Worm (Caenorhabditis elegans) whole organism, mixed stage, embryonic: ENCODE data around the gene nspc-9.
A peak's percentile ranks its signal among the peaks of the same experiment; 100 is the strongest.

ENCODE experiments used
- bed-3 ChIP-seq: fragments of 200-800 bp; sonication (Bioruptor generic); optimal IDR thresholded peaks from 3 replicates; lab custom pipeline; 2018; ENCODE audit warnings: mild to moderate bottlenecking, missing genetic modification characterization, moderate library complexity, missing compliant biosample characterization
- blmp-1 ChIP-seq: fragments of 150-350 bp; optimal IDR thresholded peaks from 2 replicates; lab custom pipeline; 2014; ENCODE audit warnings: missing biosample characterization, missing genetic modification characterization
- ceh-39 ChIP-seq: fragments of 150-350 bp; optimal IDR thresholded peaks from 2 replicates; lab custom pipeline; 2014; ENCODE audit warnings: missing biosample characterization, missing genetic modification characterization
- ceh-43 ChIP-seq: fragments of 200-800 bp; sonication (Bioruptor generic); optimal IDR thresholded peaks from 2 replicates; lab custom pipeline; 2018; ENCODE audit warnings: mild to moderate bottlenecking, missing genetic modification characterization, moderate library complexity, missing compliant biosample characterization
- ceh-83 ChIP-seq: fragments of 200-800 bp; sonication (Bioruptor generic); optimal IDR thresholded peaks from 2 replicates; lab custom pipeline; 2018; ENCODE audit warnings: mild to moderate bottlenecking, missing genetic modification characterization, missing compliant biosample characterization
- ces-1 ChIP-seq: fragments of 150-350 bp; optimal IDR thresholded peaks from 2 replicates; lab custom pipeline; 2014; ENCODE audit warnings: missing biosample characterization, missing genetic modification reagents, missing genetic modification characterization
- cnd-1 ChIP-seq: fragments of 200-800 bp; sonication (Bioruptor generic); optimal IDR thresholded peaks from 2 replicates; lab custom pipeline; 2018; ENCODE audit warnings: mild to moderate bottlenecking, missing genetic modification characterization, missing compliant biosample characterization
- drap-1 ChIP-seq: fragments of 200-800 bp; sonication (Bioruptor generic); optimal IDR thresholded peaks from 3 replicates; lab custom pipeline; 2018; ENCODE audit warnings: mild to moderate bottlenecking, missing genetic modification characterization, missing compliant biosample characterization
- elt-1 ChIP-seq: sonication (generic microtip); optimal IDR thresholded peaks from 2 replicates; lab custom pipeline; 2017; ENCODE audit warnings: missing genetic modification characterization, mild to moderate bottlenecking, missing compliant biosample characterization, antibody characterized with exemption, moderate library complexity, borderline replicate concordance; ENCODE audit not compliant: insufficient read depth
- elt-3 ChIP-seq: fragments of 150-350 bp; optimal IDR thresholded peaks from 2 replicates; lab custom pipeline; 2014; ENCODE audit warnings: missing biosample characterization, missing genetic modification characterization
- flh-1 ChIP-seq: fragments of 200-800 bp; sonication (Bioruptor generic); optimal IDR thresholded peaks from 2 replicates; lab custom pipeline; 2018; ENCODE audit warnings: mild to moderate bottlenecking, missing genetic modification characterization, moderate library complexity, missing compliant biosample characterization
- ham-2 ChIP-seq: fragments of 200-800 bp; sonication (Bioruptor generic); optimal IDR thresholded peaks from 2 replicates; lab custom pipeline; 2018; ENCODE audit warnings: mild to moderate bottlenecking, missing genetic modification characterization, missing compliant biosample characterization
- hlh-1 ChIP-seq: fragments of 150-350 bp; optimal IDR thresholded peaks from 2 replicates; lab custom pipeline; 2014; ENCODE audit warnings: missing biosample characterization, missing genetic modification reagents, missing genetic modification characterization
- lin-13 ChIP-seq: fragments of 150-350 bp; optimal IDR thresholded peaks from 2 replicates; lab custom pipeline; 2014; ENCODE audit warnings: missing biosample characterization, missing genetic modification characterization
- lin-32 ChIP-seq: fragments of 200-800 bp; sonication (Bioruptor generic); optimal IDR thresholded peaks from 2 replicates; lab custom pipeline; 2018; ENCODE audit warnings: mild to moderate bottlenecking, missing genetic modification characterization, missing compliant biosample characterization
- lsy-2 ChIP-seq: fragments of 150-350 bp; optimal IDR thresholded peaks from 2 replicates; lab custom pipeline; 2014; ENCODE audit warnings: missing biosample characterization, missing genetic modification characterization
- mab-5 ChIP-seq: fragments of 150-350 bp; optimal IDR thresholded peaks from 2 replicates; lab custom pipeline; 2014; ENCODE audit warnings: missing biosample characterization, missing genetic modification characterization
- mep-1 ChIP-seq: fragments of 150-350 bp; optimal IDR thresholded peaks from 2 replicates; lab custom pipeline; 2017; ENCODE audit warnings: missing biosample characterization, missing genetic modification reagents, missing genetic modification characterization, inconsistent platforms
- mls-2 ChIP-seq: sonication (generic microtip); optimal IDR thresholded peaks from 2 replicates; lab custom pipeline; 2016; ENCODE audit warnings: mild to moderate bottlenecking, missing genetic modification characterization, moderate library complexity, missing compliant biosample characterization
- nhr-2 ChIP-seq: fragments of 150-350 bp; optimal IDR thresholded peaks from 2 replicates; lab custom pipeline; 2014; ENCODE audit warnings: missing biosample characterization, missing genetic modification characterization
- nhr-237 ChIP-seq: fragments of 150-350 bp; optimal IDR thresholded peaks from 2 replicates; lab custom pipeline; 2014; ENCODE audit warnings: missing biosample characterization, missing genetic modification characterization
- nhr-28 ChIP-seq: fragments of 150-350 bp; optimal IDR thresholded peaks from 2 replicates; lab custom pipeline; 2014; ENCODE audit warnings: missing biosample characterization, missing genetic modification characterization
- nhr-76 ChIP-seq: sonication (generic microtip); optimal IDR thresholded peaks from 2 replicates; lab custom pipeline; 2017; ENCODE audit warnings: missing biosample characterization, missing genetic modification characterization
- pha-4 ChIP-seq: fragments of 150-350 bp; optimal IDR thresholded peaks from 2 replicates; lab custom pipeline; 2018; ENCODE audit warnings: missing biosample characterization, missing genetic modification reagents, missing genetic modification characterization
- sem-2 ChIP-seq: fragments of 200-800 bp; sonication (Bioruptor generic); optimal IDR thresholded peaks from 2 replicates; lab custom pipeline; 2018; ENCODE audit warnings: mild to moderate bottlenecking, missing genetic modification characterization, missing compliant biosample characterization
- sptf-1 ChIP-seq: sonication (generic microtip); optimal IDR thresholded peaks from 2 replicates; lab custom pipeline; 2017; ENCODE audit warnings: mild to moderate bottlenecking, missing genetic modification characterization, moderate library complexity, missing compliant biosample characterization
- tbx-8 ChIP-seq: fragments of 200-800 bp; sonication (Bioruptor generic); optimal IDR thresholded peaks from 2 replicates; lab custom pipeline; 2018; ENCODE audit warnings: mild to moderate bottlenecking, missing genetic modification characterization, moderate library complexity, missing compliant biosample characterization
- unc-120 ChIP-seq: sonication (generic microtip); optimal IDR thresholded peaks from 2 replicates; lab custom pipeline; 2017; ENCODE audit warnings: missing genetic modification characterization, missing compliant biosample characterization; ENCODE audit not compliant: poor library complexity, severe bottlenecking
- unc-39 ChIP-seq: fragments of 150-350 bp; optimal IDR thresholded peaks from 2 replicates; lab custom pipeline; 2014; ENCODE audit warnings: missing biosample characterization, missing genetic modification characterization
- unc-62 ChIP-seq: fragments of 150-350 bp; optimal IDR thresholded peaks from 2 replicates; lab custom pipeline; 2014; ENCODE audit warnings: missing biosample characterization, missing genetic modification reagents, missing genetic modification characterization
- zip-8 ChIP-seq: fragments of 150-350 bp; optimal IDR thresholded peaks from 2 replicates; lab custom pipeline; 2014; ENCODE audit warnings: missing biosample characterization, missing genetic modification characterization
- ztf-11 ChIP-seq: fragments of 150-350 bp; optimal IDR thresholded peaks from 2 replicates; lab custom pipeline; 2014; ENCODE audit warnings: missing biosample characterization, missing genetic modification characterization

Gene nspc-9

ce11 chrX:12362951-12363486, 19.8 kb upstream of the nspc-9 start:
- TF ChIP-seq nhr-28 (tag; lab: Kevin White, UChicago) (peak; percentile 21), unc-62 (GFP tag; lab: Kevin White, UChicago) (peak; percentile 61), lin-13 (tag; lab: Kevin White, UChicago) (no peak), sem-2 (GFP tag; lab: Kevin White, UChicago) (no peak), unc-120 (tag; lab: Kevin White, UChicago) (peak; percentile 7), ztf-11 (tag; lab: Kevin White, UChicago) (no peak), hlh-1 (tag; lab: Kevin White, UChicago) (peak; percentile 8), mep-1 (tag; lab: Kevin White, UChicago) (peak; percentile 49), ceh-39 (tag; lab: Kevin White, UChicago) (peak; percentile 36), mab-5 (peak; percentile 70), nhr-2 (tag; lab: Kevin White, UChicago) (peak; percentile 30), lsy-2 (peak; percentile 81), ceh-43 (GFP tag; lab: Kevin White, UChicago) (no peak), pha-4 (peak; percentile 56), ces-1 (peak; percentile 62), nhr-76 (no peak), elt-3 (peak; percentile 67), nhr-237 (peak; percentile 99), drap-1 (GFP tag; lab: Kevin White, UChicago) (peak; percentile 63)
- TF ChIP-seq, all 35 proteins: peak for 14

DNA sequence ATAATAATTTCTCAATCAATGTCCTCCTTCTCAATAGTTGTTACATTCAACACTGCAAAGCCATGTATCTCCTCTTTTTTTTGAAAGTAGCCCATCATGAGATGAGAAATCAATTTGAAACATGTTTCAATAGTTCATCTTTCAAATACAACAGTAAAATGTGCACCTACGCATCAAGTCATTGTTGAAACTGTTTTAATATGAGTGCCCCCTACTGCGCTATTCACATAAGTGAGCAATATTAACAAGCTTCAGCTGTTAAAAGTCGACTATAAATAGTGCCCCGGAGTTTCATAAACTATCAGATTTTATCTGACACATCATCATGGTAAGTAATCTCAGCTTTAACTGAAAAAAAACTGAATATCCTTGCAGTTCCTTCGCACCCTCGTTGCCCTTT, 17.3 kb upstream of the nspc-9 start, which contains the start of the genes nspc-15 and F19H6.6:
TSS of gene nspc-15 (plus strand) at position 301 of the 400 bp plus-strand sequence.
TSS of gene F19H6.6 (plus strand) at position 384 of the 400 bp plus-strand sequence.
- no peak for TF ChIP-seq pha-4
- TF ChIP-seq unc-39, result no peak
- TF ChIP-seq lin-13 (tag; lab: Kevin White, UChicago), result no peak
- TF ChIP-seq elt-3, result no peak
- no peak for TF ChIP-seq zip-8 (tag; lab: Kevin White, UChicago)
- no peak for TF ChIP-seq lin-32 (GFP tag; lab: Kevin White, UChicago)
- TF ChIP-seq unc-120 (tag; lab: Kevin White, UChicago), result no peak
- TF ChIP-seq ceh-83, result no peak
- no peak for TF ChIP-seq hlh-1 (tag; lab: Kevin White, UChicago)
- TF ChIP-seq elt-1 (tag; lab: Kevin White, UChicago), result no peak
- no peak for TF ChIP-seq ztf-11 (tag; lab: Kevin White, UChicago)
- TF ChIP-seq cnd-1 (tag; lab: Kevin White, UChicago), result no peak
- TF ChIP-seq, all 35 proteins: peak for 0

DNA sequence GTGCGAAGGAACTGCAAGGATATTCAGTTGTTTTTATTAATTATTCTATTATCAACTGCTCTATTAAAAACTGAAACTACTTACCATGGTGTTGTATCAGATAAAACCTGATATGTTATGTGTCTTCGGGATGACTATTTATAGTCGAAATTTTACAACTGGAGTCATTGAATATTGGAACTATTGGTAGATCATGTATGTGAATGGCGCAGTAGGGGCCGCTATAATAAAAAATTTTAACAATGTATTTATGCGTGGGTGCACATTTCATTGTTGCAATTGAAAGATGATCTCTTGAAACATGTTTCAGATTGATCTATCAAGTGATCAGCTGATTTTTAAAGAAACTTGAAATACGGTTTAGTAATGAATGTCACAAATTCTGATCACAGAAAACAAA, 15.8 kb upstream of the nspc-9 start, which contains the start of gene nspc-14:
TSS of gene nspc-14 (minus strand) at position 101 of the 400 bp plus-strand sequence.
- TF ChIP-seq hlh-1 (tag; lab: Kevin White, UChicago), result no peak
- TF ChIP-seq mls-2 (tag; lab: Kevin White, UChicago), result no peak
- TF ChIP-seq sptf-1 (tag; lab: Kevin White, UChicago), result no peak
- no peak for TF ChIP-seq lin-13 (tag; lab: Kevin White, UChicago)
- TF ChIP-seq bed-3 (GFP tag; lab: Kevin White, UChicago), result no peak
- TF ChIP-seq ztf-11 (tag; lab: Kevin White, UChicago), result no peak
- no peak for TF ChIP-seq ceh-39 (tag; lab: Kevin White, UChicago)

DNA sequence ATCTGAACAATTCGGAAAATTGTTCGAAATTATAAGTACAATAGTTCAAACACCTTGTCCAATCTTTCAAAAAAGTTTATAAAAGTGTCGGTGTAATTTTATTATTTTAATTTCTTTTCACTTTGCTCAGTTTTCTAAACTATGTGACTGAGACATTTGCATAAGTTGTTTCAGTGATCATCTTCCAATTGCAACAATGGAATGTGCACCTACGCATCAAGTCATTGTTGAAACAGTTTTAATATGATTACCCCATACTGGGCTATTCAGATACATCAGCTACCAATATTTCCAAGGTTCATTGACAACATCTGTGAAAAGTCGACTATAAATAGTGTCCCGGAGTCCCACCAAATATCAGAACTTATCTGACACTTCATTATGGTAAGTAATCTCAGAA, 13.9 kb upstream of the nspc-9 start, which contains the start of gene nspc-13:
TSS of gene nspc-13 (plus strand) at position 301 of the 400 bp plus-strand sequence.
- TF ChIP-seq ztf-11 (tag; lab: Kevin White, UChicago) (no peak), ham-2 (no peak), blmp-1 (no peak), flh-1 (GFP tag; lab: Kevin White, UChicago) (no peak), lsy-2 (no peak), tbx-8 (GFP tag; lab: Kevin White, UChicago) (no peak), drap-1 (GFP tag; lab: Kevin White, UChicago) (no peak), unc-62 (GFP tag; lab: Kevin White, UChicago) (no peak), lin-32 (GFP tag; lab: Kevin White, UChicago) (no peak), lin-13 (tag; lab: Kevin White, UChicago) (no peak), bed-3 (GFP tag; lab: Kevin White, UChicago) (no peak), mab-5 (no peak), nhr-28 (tag; lab: Kevin White, UChicago) (no peak), sptf-1 (tag; lab: Kevin White, UChicago) (no peak)
